Worm (Caenorhabditis elegans): ENCODE measurements around the gene acdh-9.
A peak's percentile ranks its signal among the peaks of the same experiment; 100 is the strongest.

ce11 chrII:848519-848918 is at the start of gene acdh-9, which contains the start of gene F28A10.13:
- no peak for TF ChIP-seq unc-39 (tag; optimal IDR thresholded peaks at IDR 0.05)
- TF ChIP-seq lin-39 (tag; optimal IDR thresholded peaks at IDR 0.05), result no peak
- peak; percentile 68 for TF ChIP-seq ama-1 (optimal IDR thresholded peaks at IDR 0.05)
- TF ChIP-seq ZK546.5 (tag; optimal IDR thresholded peaks at IDR 0.05), result no peak
- TF ChIP-seq nfya-1 (tag; optimal IDR thresholded peaks at IDR 0.05; ENCODE audit: insufficient read depth), result peak; percentile 65
- peak; percentile 22 for TF ChIP-seq nhr-25 (tag; optimal IDR thresholded peaks at IDR 0.05)
- no peak for TF ChIP-seq unc-62 (GFP tag; optimal IDR thresholded peaks at IDR 0.05)
- no peak for TF ChIP-seq egl-27 (tag; optimal IDR thresholded peaks at IDR 0.05)
- peak; percentile 8 for TF ChIP-seq lin-15B (tag; optimal IDR thresholded peaks at IDR 0.05)
- TF ChIP-seq elt-1 (tag; optimal IDR thresholded peaks at IDR 0.05), result no peak
- no peak for TF ChIP-seq ztf-4 (tag; optimal IDR thresholded peaks at IDR 0.05)

Measured in whole organism, L3 larva.